Fruit fly (Drosophila melanogaster) whole organism, adult: Measurements from ENCODE around the gene Ugt36D1.
A peak's percentile ranks its signal among the peaks of the same experiment; 100 is the strongest.

Source experiments
- CG11617 ChIP-seq: fragments of 200-800 bp; sonication (Bioruptor generic); optimal IDR thresholded peaks from 2 replicates; lab custom pipeline; 2017; ENCODE audit warnings: mild to moderate bottlenecking, missing biosample characterization, missing genetic modification reagents, missing genetic modification characterization
- CG12768 ChIP-seq: fragments of 200-800 bp; sonication (Bioruptor generic); optimal IDR thresholded peaks from 2 replicates; lab custom pipeline; 2017; ENCODE audit warnings: missing biosample characterization, missing genetic modification characterization, mild to moderate bottlenecking, moderate library complexity, missing genetic modification reagents
- CG14711 ChIP-seq: fragments of 200-800 bp; sonication (Bioruptor generic); optimal IDR thresholded peaks from 2 replicates; lab custom pipeline; 2018; ENCODE audit warnings: missing biosample characterization, mild to moderate bottlenecking, missing genetic modification characterization, moderate library complexity
- CG1620 ChIP-seq: fragments of 200-800 bp; sonication (Bioruptor generic); optimal IDR thresholded peaks from 2 replicates; lab custom pipeline; 2016; ENCODE audit warnings: missing biosample characterization, missing genetic modification characterization
- CG33017 ChIP-seq: fragments of 200-800 bp; sonication (Bioruptor generic); optimal IDR thresholded peaks from 2 replicates; lab custom pipeline; 2018; ENCODE audit warnings: missing biosample characterization, mild to moderate bottlenecking, missing genetic modification characterization, moderate library complexity
- CG5204 ChIP-seq: fragments of 200-800 bp; sonication (Bioruptor generic); optimal IDR thresholded peaks from 2 replicates; lab custom pipeline; 2016; ENCODE audit warnings: missing biosample characterization, missing genetic modification characterization
- CG7045 ChIP-seq: fragments of 200-800 bp; sonication (Bioruptor generic); optimal IDR thresholded peaks from 2 replicates; lab custom pipeline; 2017; ENCODE audit warnings: missing biosample characterization, mild to moderate bottlenecking, missing genetic modification characterization
- CG7101 ChIP-seq: fragments of 200-800 bp; sonication (Bioruptor generic); optimal IDR thresholded peaks from 2 replicates; lab custom pipeline; 2018; ENCODE audit warnings: missing biosample characterization, mild to moderate bottlenecking, missing genetic modification characterization, moderate library complexity
- Clk ChIP-seq: fragments of 200-800 bp; sonication (Bioruptor generic); optimal IDR thresholded peaks from 2 replicates; lab custom pipeline; 2017; ENCODE audit warnings: missing biosample characterization, missing genetic modification characterization
- Crg-1 ChIP-seq: fragments of 200-800 bp; sonication (Bioruptor generic); optimal IDR thresholded peaks from 2 replicates; lab custom pipeline; 2016; ENCODE audit warnings: missing biosample characterization, missing genetic modification characterization
- Hr96 ChIP-seq: fragments of 200-800 bp; sonication (Bioruptor generic); optimal IDR thresholded peaks from 2 replicates; lab custom pipeline; 2016; ENCODE audit warnings: missing biosample characterization, missing genetic modification characterization
- Mnt ChIP-seq: fragments of 200-800 bp; sonication (Bioruptor generic); optimal IDR thresholded peaks from 2 replicates; lab custom pipeline; 2016; ENCODE audit warnings: missing biosample characterization, mild to moderate bottlenecking, missing genetic modification characterization
- bab1 ChIP-seq: fragments of 200-800 bp; sonication (Bioruptor generic); optimal IDR thresholded peaks from 3 replicates; lab custom pipeline; 2019; ENCODE audit warnings: missing biosample characterization, mild to moderate bottlenecking, missing genetic modification characterization, moderate library complexity
- cic ChIP-seq: fragments of 200-800 bp; sonication (Bioruptor generic); optimal IDR thresholded peaks from 2 replicates; lab custom pipeline; 2017; ENCODE audit warnings: missing biosample characterization, mild to moderate bottlenecking, missing genetic modification characterization, moderate library complexity
- cnc ChIP-seq, 2 experiments: fragments of >200 bp; optimal IDR thresholded peaks; 2 replicates each; lab custom pipeline; 2017
- kay ChIP-seq: fragments of 200-800 bp; sonication (Bioruptor generic); peaks from one replicate; lab custom pipeline; 2016; ENCODE audit warnings: missing biosample characterization, missing genetic modification characterization, borderline replicate concordance
- ovo ChIP-seq: fragments of 200-800 bp; sonication (Bioruptor generic); optimal IDR thresholded peaks from 2 replicates; lab custom pipeline; 2016; ENCODE audit warnings: missing biosample characterization, missing genetic modification characterization
- pad ChIP-seq: fragments of 200-800 bp; sonication (Bioruptor generic); optimal IDR thresholded peaks from 3 replicates; lab custom pipeline; 2017; ENCODE audit warnings: missing biosample characterization, missing genetic modification characterization, mild to moderate bottlenecking, moderate library complexity, missing genetic modification reagents
- tj ChIP-seq: fragments of 200-800 bp; sonication (Bioruptor generic); optimal IDR thresholded peaks from 3 replicates; lab custom pipeline; 2017; ENCODE audit warnings: missing biosample characterization, mild to moderate bottlenecking, missing genetic modification characterization, moderate library complexity
- toe ChIP-seq: fragments of 200-800 bp; sonication (Bioruptor generic); optimal IDR thresholded peaks from 2 replicates; lab custom pipeline; 2016; ENCODE audit warnings: missing biosample characterization, missing genetic modification characterization

Ugt36D1 gene

DNA sequence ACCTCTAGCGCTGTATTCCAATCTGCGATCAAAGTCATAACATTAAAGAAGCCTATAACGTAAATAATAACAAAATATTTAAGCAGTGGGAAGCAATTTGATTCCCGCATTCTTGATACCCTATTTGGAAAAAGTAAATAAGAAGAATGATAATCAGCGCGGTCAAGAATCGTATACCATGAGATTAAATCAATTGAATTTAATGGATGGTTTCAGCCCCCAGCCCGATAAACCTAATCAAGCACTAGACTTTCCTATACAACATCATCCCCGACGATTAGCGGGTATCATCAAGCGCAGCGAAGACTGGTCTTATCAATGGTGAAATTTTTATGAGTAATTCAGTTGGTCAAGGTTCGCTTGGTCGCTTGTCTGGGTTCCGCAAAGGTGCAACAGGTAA is 20.2 kb downstream of the Ugt36D1 start:
- no peak for TF ChIP-seq CG11617 (GFP tag; lab: Kevin White, UChicago)
- no peak for TF ChIP-seq Mnt (GFP tag; lab: Kevin White, UChicago)
- TF ChIP-seq kay (GFP tag; lab: Kevin White, UChicago): no peak
- no peak for TF ChIP-seq CG5204 (GFP tag; lab: Kevin White, UChicago)
- TF ChIP-seq Clk (GFP tag; lab: Kevin White, UChicago): no peak
- TF ChIP-seq tj (GFP tag; lab: Kevin White, UChicago): no peak
- no peak for TF ChIP-seq CG12768 (GFP tag; lab: Kevin White, UChicago)
- TF ChIP-seq CG7045 (GFP tag; lab: Kevin White, UChicago): no peak
- no peak for TF ChIP-seq ovo (GFP tag; lab: Kevin White, UChicago)
- TF ChIP-seq bab1: no peak
- TF ChIP-seq pad (GFP tag; lab: Kevin White, UChicago): no peak
- no peak for TF ChIP-seq cic (GFP tag; lab: Kevin White, UChicago)
- no peak for TF ChIP-seq Hr96 (GFP tag; lab: Kevin White, UChicago)
- no peak for TF ChIP-seq CG33017 (tag; lab: Kevin White, UChicago)
- TF ChIP-seq toe (GFP tag; lab: Kevin White, UChicago): no peak
- TF ChIP-seq cnc (optimal IDR thresholded peaks at IDR 0.05; lab: Kevin White, UChicago): no peak
- TF ChIP-seq CG1620 (GFP tag; lab: Kevin White, UChicago): no peak
- no peak for TF ChIP-seq CG14711

DNA sequence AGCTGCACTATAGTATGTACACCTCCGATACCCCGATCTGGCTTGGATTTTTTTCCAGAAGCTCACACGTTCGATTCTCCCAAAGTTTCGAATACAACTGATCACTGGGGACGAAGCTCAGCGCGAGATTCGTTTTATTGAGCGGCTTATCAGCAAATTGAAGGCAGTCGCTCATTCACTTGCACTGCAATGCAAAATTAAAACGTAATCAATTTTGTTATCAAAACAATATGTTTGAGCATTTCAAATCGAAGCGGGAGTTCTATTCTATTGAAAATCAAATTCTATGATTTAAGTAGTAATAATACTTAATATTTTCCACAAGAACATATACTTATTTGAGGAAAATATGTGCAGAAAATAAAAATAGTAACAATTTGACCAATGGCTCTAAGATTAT is 21.1 kb downstream of the Ugt36D1 start, which contains the start of gene CG33120:
CG33120 (minus strand) TSS at position 101 of the 400 bp plus-strand sequence.
- TF ChIP-seq tj (GFP tag; lab: Kevin White, UChicago) (peak; percentile 61), CG7045 (GFP tag; lab: Kevin White, UChicago) (no peak)

DNA sequence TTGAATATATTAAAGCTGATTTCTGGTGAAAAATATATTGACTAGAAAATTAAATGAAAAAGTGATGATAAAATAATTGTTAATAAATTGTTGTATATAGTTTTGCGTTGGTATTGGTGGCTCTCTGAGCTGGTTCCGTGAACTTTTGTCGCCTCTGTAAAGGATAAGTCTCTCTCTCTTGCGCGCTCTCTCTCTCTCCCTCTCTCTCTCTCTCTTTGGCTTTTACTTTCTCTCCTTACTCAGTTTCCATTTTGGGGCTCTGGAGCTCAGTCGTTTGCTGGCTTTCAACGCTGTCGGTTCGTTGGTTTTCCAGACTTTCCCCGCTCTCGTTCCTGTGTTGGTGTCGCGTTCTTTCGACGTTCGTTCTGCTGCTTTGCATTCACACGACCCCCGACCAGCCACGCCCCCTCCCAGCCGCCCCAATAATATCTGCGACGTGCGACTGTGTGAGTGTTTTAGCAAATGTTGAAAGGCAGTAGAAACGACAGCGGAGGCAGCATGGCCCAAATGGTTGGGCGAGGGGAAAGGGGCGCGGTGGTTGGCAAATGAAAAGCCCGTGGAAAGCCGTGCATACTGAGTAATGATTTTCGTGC is 21.7 kb downstream of the Ugt36D1 start, which contains the start of gene CG17321:
CG17321 (plus strand) TSS at position 268 of the 593 bp plus-strand sequence.
- no peak for TF ChIP-seq Hr96 (GFP tag; lab: Kevin White, UChicago)
- no peak for TF ChIP-seq tj (GFP tag; lab: Kevin White, UChicago)
- no peak for TF ChIP-seq Mnt (GFP tag; lab: Kevin White, UChicago)
- TF ChIP-seq CG1620 (GFP tag; lab: Kevin White, UChicago): no peak
- no peak for TF ChIP-seq Crg-1 (GFP tag; lab: Kevin White, UChicago)
- no peak for TF ChIP-seq ovo (GFP tag; lab: Kevin White, UChicago)
- TF ChIP-seq cnc (optimal IDR thresholded peaks at IDR 0.05; lab: Kevin White, UChicago): no peak
- TF ChIP-seq CG12768 (GFP tag; lab: Kevin White, UChicago): no peak
- TF ChIP-seq toe (GFP tag; lab: Kevin White, UChicago): no peak
- no peak for TF ChIP-seq bab1

DNA sequence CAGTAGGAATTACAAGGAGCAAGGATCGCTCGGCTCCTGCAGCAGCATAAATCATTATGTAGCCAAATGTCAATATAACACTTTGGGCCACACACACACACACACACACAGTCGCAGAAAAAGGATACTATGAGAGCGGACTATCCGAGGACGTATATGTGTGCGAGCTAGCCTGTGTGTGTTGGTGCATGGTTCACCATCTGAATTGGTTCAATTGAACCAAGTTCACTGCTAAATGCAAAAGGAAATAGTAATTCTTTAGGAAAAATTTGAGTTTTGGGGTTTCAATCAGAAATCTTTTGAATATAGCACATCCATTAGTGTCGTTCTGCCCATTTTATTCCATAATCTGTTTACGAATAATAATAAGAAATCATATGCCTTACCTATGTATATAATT is 22.8 kb downstream of the Ugt36D1 start:
- TF ChIP-seq ovo (GFP tag; lab: Kevin White, UChicago): no peak
- TF ChIP-seq CG1620 (GFP tag; lab: Kevin White, UChicago): no peak
- TF ChIP-seq CG12768 (GFP tag; lab: Kevin White, UChicago): no peak
- no peak for TF ChIP-seq cic (GFP tag; lab: Kevin White, UChicago)
- no peak for TF ChIP-seq CG33017 (tag; lab: Kevin White, UChicago)
- TF ChIP-seq cnc (optimal IDR thresholded peaks at IDR 0.05; lab: Kevin White, UChicago): no peak
- TF ChIP-seq CG7101 (tag; lab: Kevin White, UChicago): no peak
- TF ChIP-seq kay (GFP tag; lab: Kevin White, UChicago): no peak
- no peak for TF ChIP-seq toe (GFP tag; lab: Kevin White, UChicago)
- TF ChIP-seq Mnt (GFP tag; lab: Kevin White, UChicago): no peak
- no peak for TF ChIP-seq CG5204 (GFP tag; lab: Kevin White, UChicago)
- no peak for TF ChIP-seq Crg-1 (GFP tag; lab: Kevin White, UChicago)
- TF ChIP-seq Hr96 (GFP tag; lab: Kevin White, UChicago): no peak
- TF ChIP-seq CG11617 (GFP tag; lab: Kevin White, UChicago): no peak
- TF ChIP-seq CG7045 (GFP tag; lab: Kevin White, UChicago): no peak

DNA sequence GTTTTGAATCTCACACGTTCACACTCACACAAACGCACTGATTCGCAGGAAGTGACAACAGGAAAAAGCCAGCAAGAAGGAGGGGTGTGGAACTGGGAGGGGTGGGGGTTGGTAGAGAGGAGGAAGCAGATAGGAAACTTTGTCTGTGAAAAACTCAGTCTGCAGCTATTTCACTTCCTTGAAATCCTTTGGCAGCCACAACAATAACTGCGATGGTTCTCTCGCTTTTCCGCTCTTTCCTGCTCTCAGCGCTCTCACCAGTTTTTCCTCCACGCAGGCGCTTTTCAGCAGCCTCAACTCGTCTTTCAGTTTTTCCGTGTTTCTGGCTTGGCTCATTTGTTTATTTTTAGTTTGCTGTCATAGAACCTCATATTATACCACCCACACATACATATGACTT is 23.5 kb downstream of the Ugt36D1 start:
- TF ChIP-seq kay (GFP tag; lab: Kevin White, UChicago): peak; percentile 13
- no peak for TF ChIP-seq ovo (GFP tag; lab: Kevin White, UChicago)

DNA sequence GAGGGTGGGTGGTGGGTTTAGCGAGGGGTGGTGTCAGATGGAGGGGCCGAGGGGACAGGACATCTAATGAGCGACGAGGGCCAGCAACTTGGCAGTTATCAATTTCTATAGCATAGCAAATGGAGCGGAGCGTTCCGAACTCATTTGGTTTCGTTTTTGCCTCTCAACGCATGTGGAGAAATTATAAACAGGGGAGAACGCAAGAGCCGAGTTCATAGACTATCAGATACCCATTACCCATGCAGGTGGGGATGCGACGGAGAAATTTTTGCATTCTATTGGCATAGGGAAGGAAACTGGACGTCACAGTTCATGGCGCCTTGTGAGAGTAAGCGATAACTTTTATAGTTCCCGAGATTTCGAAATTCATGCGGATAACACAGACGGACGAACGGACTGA is 28.9 kb downstream of the Ugt36D1 start:
- TF ChIP-seq Crg-1 (GFP tag; lab: Kevin White, UChicago) (no peak), CG7045 (GFP tag; lab: Kevin White, UChicago) (no peak), cic (GFP tag; lab: Kevin White, UChicago) (no peak), kay (GFP tag; lab: Kevin White, UChicago) (no peak), CG14711 (no peak), toe (GFP tag; lab: Kevin White, UChicago) (no peak), pad (GFP tag; lab: Kevin White, UChicago) (no peak), CG5204 (GFP tag; lab: Kevin White, UChicago) (no peak), CG11617 (GFP tag; lab: Kevin White, UChicago) (no peak), ovo (GFP tag; lab: Kevin White, UChicago) (no peak), tj (GFP tag; lab: Kevin White, UChicago) (no peak), cnc (optimal IDR thresholded peaks at IDR 0.05; lab: Kevin White, UChicago) (no peak), bab1 (no peak), CG33017 (tag; lab: Kevin White, UChicago) (no peak), Hr96 (GFP tag; lab: Kevin White, UChicago) (no peak), CG12768 (GFP tag; lab: Kevin White, UChicago) (no peak), CG1620 (GFP tag; lab: Kevin White, UChicago) (no peak), CG7101 (tag; lab: Kevin White, UChicago) (no peak), Mnt (GFP tag; lab: Kevin White, UChicago) (no peak), Clk (GFP tag; lab: Kevin White, UChicago) (no peak)
